Worm (Caenorhabditis elegans) whole organism, L1 larva: ENCODE data around the gene C16D9.8.

Experiments used
- Y116A8C.19 ChIP-seq: sonication (generic microtip); optimal IDR thresholded peaks from 2 replicates; lab custom pipeline; 2016; ENCODE audit warnings: missing compliant biosample characterization, missing genetic modification characterization, borderline replicate concordance
- aha-1 ChIP-seq: fragments of 150-350 bp; optimal IDR thresholded peaks from 2 replicates; lab custom pipeline; 2014; ENCODE audit warnings: missing biosample characterization, missing genetic modification characterization
- alr-1 ChIP-seq: fragments of 200-800 bp; sonication (Bioruptor generic); optimal IDR thresholded peaks from 2 replicates; lab custom pipeline; 2018; ENCODE audit warnings: borderline replicate concordance, mild to moderate bottlenecking, missing genetic modification characterization, missing compliant biosample characterization
- ceh-63 ChIP-seq: fragments of 200-800 bp; sonication (Bioruptor generic); optimal IDR thresholded peaks from 2 replicates; lab custom pipeline; 2018; ENCODE audit warnings: mild to moderate bottlenecking, missing genetic modification characterization, missing compliant biosample characterization
- ceh-82 ChIP-seq, 3 experiments: fragments of 150-350 bp in 1 of 3; sonication (generic microtip) in 2 of 3; optimal IDR thresholded peaks; 2 replicates each; lab custom pipeline; 2014 to 2017; ENCODE audit warnings: missing biosample characterization in 3 of 3, missing genetic modification characterization in 3 of 3
- ceh-90 ChIP-seq: sonication (generic microtip); optimal IDR thresholded peaks from 2 replicates; lab custom pipeline; 2016; ENCODE audit warnings: missing genetic modification characterization, missing compliant biosample characterization
- dpl-1 ChIP-seq, 3 experiments: fragments of 150-350 bp in 2 of 3; sonication (generic microtip) in 1 of 3; optimal IDR thresholded peaks; 2 replicates each; lab custom pipeline; 2014 to 2017; ENCODE audit warnings: missing biosample characterization in 3 of 3, missing genetic modification characterization in 3 of 3, missing genetic modification reagents in 3 of 3
- efl-1 ChIP-seq, 4 experiments: fragments of 150-350 bp; optimal IDR thresholded peaks in 3 of 4; peaks in 1 of 4; 1 replicate in 1 of 4; 2 replicates in 3 of 4; lab custom pipeline; 2014; ENCODE audit warnings: missing biosample characterization in 2 of 4, missing genetic modification characterization in 2 of 4, missing genetic modification reagents in 2 of 4
- egl-13 ChIP-seq: sonication (generic microtip); optimal IDR thresholded peaks from 2 replicates; lab custom pipeline; 2016; ENCODE audit warnings: missing genotype, missing genetic modification reagents, missing genetic modification characterization, missing compliant biosample characterization
- egl-27 ChIP-seq, 2 experiments: fragments of 150-350 bp in 1 of 2; sonication (generic microtip); optimal IDR thresholded peaks; 3 replicates each; lab custom pipeline; 2017 to 2018; ENCODE audit warnings: missing biosample characterization in 2 of 2, missing genetic modification characterization in 2 of 2, missing genetic modification reagents in 2 of 2
- elt-2 ChIP-seq: sonication (generic microtip); optimal IDR thresholded peaks from 2 replicates; lab custom pipeline; 2016; ENCODE audit warnings: missing genetic modification characterization, mild to moderate bottlenecking, inconsistent platforms, missing compliant biosample characterization, missing genetic modification reagents
- ets-5 ChIP-seq: fragments of 200-800 bp; sonication (Bioruptor generic); IDR thresholded peaks from 2 replicates; pipeline ENCODE4 v1.3.6; 2022; ENCODE audit warnings: missing genetic modification characterization, missing compliant biosample characterization
- fkh-10 ChIP-seq: sonication (generic microtip); optimal IDR thresholded peaks from 2 replicates; lab custom pipeline; 2017; ENCODE audit warnings: missing biosample characterization, missing genetic modification reagents, missing genetic modification characterization
- fos-1 ChIP-seq: fragments of 150-350 bp; optimal IDR thresholded peaks from 2 replicates; lab custom pipeline; 2014; ENCODE audit warnings: missing biosample characterization, missing genetic modification characterization
- hlh-17 ChIP-seq: fragments of 200-800 bp; sonication (Bioruptor generic); optimal IDR thresholded peaks from 2 replicates; lab custom pipeline; 2018; ENCODE audit warnings: missing genetic modification characterization, mild to moderate bottlenecking, missing compliant biosample characterization, moderate library complexity, borderline replicate concordance
- hlh-4 ChIP-seq: sonication (generic microtip); optimal IDR thresholded peaks from 2 replicates; lab custom pipeline; 2016; ENCODE audit warnings: mild to moderate bottlenecking, missing genetic modification characterization, missing compliant biosample characterization
- lin-35 ChIP-seq, 2 experiments: fragments of 150-350 bp; optimal IDR thresholded peaks; 2 replicates each; lab custom pipeline; 2014; ENCODE audit warnings: missing biosample characterization in 2 of 2, missing genetic modification characterization in 2 of 2, missing genetic modification reagents in 2 of 2
- nhr-19 ChIP-seq: fragments of 200-800 bp; sonication (Bioruptor generic); conservative IDR thresholded peaks from 2 replicates; pipeline ENCODE4 v1.3.6; 2022; ENCODE audit warnings: missing genetic modification characterization, missing compliant biosample characterization
- nhr-237 ChIP-seq: fragments of 150-350 bp; optimal IDR thresholded peaks from 2 replicates; lab custom pipeline; 2014; ENCODE audit warnings: missing biosample characterization, missing genetic modification characterization
- nhr-71 ChIP-seq: sonication (generic microtip); optimal IDR thresholded peaks from 2 replicates; lab custom pipeline; 2016; ENCODE audit warnings: mild to moderate bottlenecking, missing genetic modification characterization, moderate library complexity, missing compliant biosample characterization
- nhr-77 ChIP-seq: fragments of 150-350 bp; optimal IDR thresholded peaks from 2 replicates; lab custom pipeline; 2014; ENCODE audit warnings: missing biosample characterization, missing genetic modification characterization
- nhr-84 ChIP-seq: sonication (generic microtip); optimal IDR thresholded peaks from 2 replicates; lab custom pipeline; 2017; ENCODE audit warnings: missing biosample characterization, missing genetic modification characterization
- pqm-1 ChIP-seq: sonication (generic microtip); optimal IDR thresholded peaks from 3 replicates; lab custom pipeline; 2017; ENCODE audit warnings: missing biosample characterization, missing genetic modification characterization
- sox-4 ChIP-seq: sonication (generic microtip); optimal IDR thresholded peaks from 2 replicates; lab custom pipeline; 2016; ENCODE audit warnings: missing genetic modification characterization, missing compliant biosample characterization
- sup-37 ChIP-seq: fragments of 200-800 bp; sonication (Bioruptor generic); optimal IDR thresholded peaks from 2 replicates; lab custom pipeline; 2018; ENCODE audit warnings: mild to moderate bottlenecking, missing genetic modification characterization, missing compliant biosample characterization
- swsn-7 ChIP-seq: sonication (generic microtip); optimal IDR thresholded peaks from 2 replicates; lab custom pipeline; 2016; ENCODE audit warnings: missing genetic modification characterization, missing compliant biosample characterization
- tbx-2 ChIP-seq: sonication (generic microtip); optimal IDR thresholded peaks from 2 replicates; lab custom pipeline; 2016; ENCODE audit warnings: missing genetic modification characterization, missing compliant biosample characterization
- unc-86 ChIP-seq: sonication (generic microtip); optimal IDR thresholded peaks from 2 replicates; lab custom pipeline; 2016; ENCODE audit warnings: missing genetic modification characterization, missing compliant biosample characterization
- unc-98 ChIP-seq: fragments of 200-800 bp; sonication (Bioruptor generic); IDR thresholded peaks from 2 replicates; pipeline ENCODE4 v1.3.6; 2022; ENCODE audit warnings: missing genetic modification characterization, missing compliant biosample characterization
- xbp-1 ChIP-seq: sonication (generic microtip); optimal IDR thresholded peaks from 2 replicates; lab custom pipeline; 2016; ENCODE audit warnings: missing genetic modification characterization, missing compliant biosample characterization

The C16D9.8 gene

DNA sequence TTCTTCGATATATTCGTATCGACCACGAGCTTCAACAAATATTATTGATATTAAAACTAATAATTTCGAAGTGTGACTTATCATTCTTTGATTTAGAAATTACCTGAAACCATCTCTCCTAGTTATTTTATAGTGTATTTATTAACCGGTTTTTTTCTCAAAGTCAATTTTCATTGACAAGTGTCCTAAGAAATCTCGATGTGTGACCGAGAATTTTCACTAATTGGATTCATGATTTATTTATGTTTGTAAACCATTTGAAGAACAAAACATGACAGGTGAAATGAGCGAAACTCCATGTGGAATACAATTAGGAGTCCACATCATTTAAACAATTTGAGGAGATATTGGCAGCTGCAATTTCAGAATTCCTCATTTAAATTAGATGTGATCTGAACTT, at the start of gene C16D9.8:
TSS of gene C16D9.8 (minus strand) at position 101 of the 400 bp plus-strand sequence.
- no peak for TF ChIP-seq fkh-10 (GFP tag; lab: Kevin White, UChicago)
- TF ChIP-seq nhr-84: no peak
- TF ChIP-seq hlh-4: peak; percentile 56

DNA sequence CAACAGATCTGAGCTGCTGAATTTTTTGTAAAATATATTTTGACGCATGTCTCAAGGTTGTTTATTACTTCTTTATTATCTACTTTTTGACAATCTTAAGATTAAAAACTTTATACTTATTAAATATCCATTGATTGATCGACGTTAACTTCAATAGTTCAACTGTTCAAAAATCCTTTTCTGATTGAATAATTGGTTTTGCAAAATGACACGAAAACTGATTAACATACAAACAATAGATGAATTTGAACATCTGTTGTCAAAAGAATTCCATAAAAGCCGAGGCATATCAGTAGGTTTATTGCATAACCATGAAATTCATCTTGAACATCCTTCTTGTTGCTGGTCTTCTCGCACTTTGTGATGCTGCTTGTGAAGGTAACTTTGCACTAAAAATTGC, 47.8 kb upstream of the C16D9.8 start, which contains the start of gene W02D7.12:
TSS of gene W02D7.12 (plus strand) at position 301 of the 400 bp plus-strand sequence.
- TF ChIP-seq nhr-84: no peak
- TF ChIP-seq ceh-82 (tag; optimal IDR thresholded peaks at IDR 0.05; lab: Kevin White, UChicago): no peak
- TF ChIP-seq nhr-77: no peak

DNA sequence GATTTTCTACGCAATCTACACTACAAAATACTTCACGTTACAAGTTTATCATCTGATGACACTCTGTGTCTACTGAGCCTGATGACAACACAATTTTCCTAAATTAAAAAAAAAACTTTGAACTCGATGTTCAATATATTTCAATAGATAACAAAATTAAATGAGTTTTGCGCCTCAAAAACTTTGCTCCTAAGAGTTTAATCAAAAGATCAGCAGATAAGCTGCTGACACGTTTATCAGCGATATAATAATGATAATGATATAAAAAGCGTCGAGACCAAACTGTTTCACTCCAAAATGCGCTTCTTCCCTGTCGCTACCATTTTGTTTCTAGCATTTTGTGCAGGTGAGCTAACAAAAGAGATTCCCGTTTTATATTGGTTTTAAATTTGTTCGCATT, 44.3 kb upstream of the C16D9.8 start, which contains the start of gene clec-218:
TSS of gene clec-218 (plus strand) at position 262 of the 400 bp plus-strand sequence.
- peak; percentile 78 for TF ChIP-seq elt-2 (tag; lab: Kevin White, UChicago)
- no peak for TF ChIP-seq nhr-77

DNA sequence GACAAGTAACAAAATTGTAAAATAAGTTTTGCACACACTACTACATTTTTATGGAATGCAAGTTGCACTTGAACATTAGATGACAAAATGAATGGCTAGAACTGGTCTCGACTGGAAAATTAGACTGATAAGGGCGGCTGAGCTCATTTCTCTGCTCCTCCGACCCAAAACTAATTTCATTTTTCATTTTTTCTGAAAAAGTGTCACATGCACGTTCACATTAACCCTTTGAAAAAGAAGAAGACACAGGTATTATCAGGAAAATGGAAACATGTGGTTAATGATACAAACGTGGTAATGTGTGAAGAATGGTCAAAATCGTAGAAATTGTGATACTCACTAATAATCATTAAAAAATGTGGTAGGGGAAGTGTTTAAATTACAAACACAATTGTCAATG, 43.6 kb upstream of the C16D9.8 start:
- TF ChIP-seq aha-1 (tag; lab: Kevin White, UChicago): no peak
- TF ChIP-seq nhr-71 (tag; lab: Kevin White, UChicago): no peak
- TF ChIP-seq nhr-237 (tag; lab: Kevin White, UChicago): no peak
- TF ChIP-seq efl-1 (optimal IDR thresholded peaks at IDR 0.05; lab: Kevin White, UChicago): no peak
- TF ChIP-seq efl-1 (GFP tag; optimal IDR thresholded peaks at IDR 0.05 in 1 of 2; lab: Kevin White, UChicago): peak in 1 of 2 experiments; percentile 57
- no peak for TF ChIP-seq hlh-17
- TF ChIP-seq elt-2 (tag; lab: Kevin White, UChicago): peak; percentile 73
- peak in 1 of 2 experiments; percentile 23 for TF ChIP-seq lin-35 (GFP tag; optimal IDR thresholded peaks at IDR 0.05; lab: Kevin White, UChicago)
- no peak for TF ChIP-seq swsn-7 (tag; lab: Kevin White, UChicago)
- TF ChIP-seq, all 84 proteins: peak for 3

DNA sequence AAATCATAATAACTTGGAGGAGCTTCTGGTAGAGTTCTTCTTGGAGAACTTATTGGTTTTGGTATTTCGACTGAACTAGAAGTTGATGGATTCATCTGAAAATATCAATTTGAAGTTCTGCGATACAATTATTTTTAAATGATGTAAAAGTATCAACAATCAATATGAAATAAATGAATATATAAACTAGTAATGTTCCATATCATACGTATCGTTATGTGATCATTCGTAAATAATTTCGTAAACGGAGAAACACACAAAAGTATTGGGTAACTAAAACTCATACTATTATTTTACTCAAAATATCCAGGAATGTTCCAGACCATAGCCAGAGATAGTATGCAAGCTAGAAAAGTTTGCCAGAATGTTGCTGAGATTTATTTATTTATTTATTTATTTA, 43.0 kb upstream of the C16D9.8 start, which contains the start of gene W02D7.8:
TSS of gene W02D7.8 (minus strand) at position 101 of the 400 bp plus-strand sequence.
- TF ChIP-seq ceh-90 (no peak), fos-1 (tag; lab: Kevin White, UChicago) (no peak), sup-37 (GFP tag; lab: Kevin White, UChicago) (no peak), tbx-2 (tag; lab: Kevin White, UChicago) (no peak), ets-5 (GFP tag; lab: Robert Waterston, UW) (no peak), unc-86 (tag; lab: Kevin White, UChicago) (no peak), dpl-1 (GFP tag; optimal IDR thresholded peaks at IDR 0.05; lab: Kevin White, UChicago) (no peak), pqm-1 (tag; lab: Kevin White, UChicago) (no peak), egl-13 (tag; lab: Kevin White, UChicago) (no peak), alr-1 (tag; lab: Kevin White, UChicago) (no peak), Y116A8C.19 (tag; lab: Kevin White, UChicago) (no peak), sox-4 (tag; lab: Kevin White, UChicago) (no peak), egl-27 (tag; optimal IDR thresholded peaks at IDR 0.05; lab: Kevin White, UChicago) (no peak), unc-98 (GFP tag; lab: Robert Waterston, UW) (no peak), aha-1 (tag; lab: Kevin White, UChicago) (no peak)

DNA sequence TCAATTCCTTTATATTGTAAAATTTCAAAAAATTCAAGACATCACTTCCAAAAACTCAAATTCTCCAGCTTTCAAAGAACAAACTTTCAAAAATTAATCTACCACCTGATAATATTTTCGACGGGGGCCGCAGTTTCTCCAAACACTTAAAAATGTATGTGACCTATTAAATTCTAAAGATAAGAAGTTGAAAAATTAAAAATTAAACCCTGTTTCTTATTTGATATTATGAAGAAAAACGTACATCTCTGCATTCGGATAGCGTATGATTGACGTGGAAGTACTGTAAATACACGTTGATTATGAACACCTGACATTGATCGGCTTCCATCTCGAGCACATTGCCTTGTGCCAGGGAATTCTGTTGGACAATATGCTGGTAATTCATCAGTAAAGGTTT, 42.6 kb upstream of the C16D9.8 start:
- no peak for TF ChIP-seq nhr-19 (GFP tag; lab: Robert Waterston, UW)
- TF ChIP-seq xbp-1 (tag; lab: Kevin White, UChicago): no peak
- no peak for TF ChIP-seq ceh-63 (GFP tag; lab: Kevin White, UChicago)
- peak; percentile 60 for TF ChIP-seq elt-2 (tag; lab: Kevin White, UChicago)
